Worm (Caenorhabditis elegans) whole organism, dauer: ENCODE data around the gene C25F9.15.

Experiments
- unc-62 ChIP-seq: sonication (generic microtip); optimal IDR thresholded peaks from 2 replicates; lab custom pipeline; 2017; ENCODE audit warnings: missing biosample characterization, missing genetic modification reagents, missing genetic modification characterization

Gene C25F9.15

DNA sequence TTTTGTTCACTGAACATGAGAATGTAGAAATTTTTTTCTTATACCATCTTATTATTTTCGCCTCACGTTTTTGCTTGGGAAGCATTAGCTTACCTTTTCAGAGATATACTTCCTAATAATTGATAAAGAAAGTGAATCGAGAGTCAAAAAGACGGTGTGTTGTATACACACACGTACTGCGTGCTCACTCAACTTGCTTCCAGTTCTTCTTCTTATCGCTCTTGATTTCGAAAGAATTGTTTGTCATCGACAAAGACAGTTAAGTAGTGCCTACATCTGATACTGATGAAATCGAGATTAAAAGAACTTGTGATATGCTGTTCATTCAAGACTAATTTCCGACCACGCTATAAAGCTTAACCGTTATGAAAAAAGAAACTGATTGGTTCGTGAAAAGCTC, 7.3 kb upstream of the C25F9.15 start, which contains the start of gene C25F9.5:
Gene C25F9.5, minus strand, starts transcription at position 195 of the 400 bp plus-strand sequence.
- no peak for TF ChIP-seq unc-62 (GFP tag; lab: Kevin White, UChicago)

DNA sequence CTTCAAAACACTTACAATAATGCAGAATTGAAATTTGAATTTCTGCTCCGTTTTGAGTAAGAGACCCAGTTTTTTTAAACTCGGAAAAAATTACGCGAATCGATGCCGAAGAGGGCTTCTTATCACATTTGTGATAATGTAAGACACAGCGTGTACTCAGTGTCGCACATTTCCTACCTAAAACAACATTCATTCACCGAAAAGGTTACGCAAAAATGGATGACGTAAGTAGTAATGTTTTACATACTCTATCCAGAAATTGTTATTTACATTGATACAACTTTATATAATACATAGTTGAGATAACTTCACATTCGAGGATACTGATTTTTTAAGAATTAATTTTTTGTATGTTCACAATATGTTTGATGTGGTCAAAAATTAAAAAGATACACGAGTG, 1.5 kb upstream of the C25F9.15 start, which contains the start of the genes C25F9.4 and C25F9.9:
Gene C25F9.4, minus strand, starts transcription at position 101 of the 400 bp plus-strand sequence.
Gene C25F9.9, plus strand, starts transcription at position 137 of the 400 bp plus-strand sequence.
- TF ChIP-seq unc-62 (GFP tag; lab: Kevin White, UChicago): no peak

DNA sequence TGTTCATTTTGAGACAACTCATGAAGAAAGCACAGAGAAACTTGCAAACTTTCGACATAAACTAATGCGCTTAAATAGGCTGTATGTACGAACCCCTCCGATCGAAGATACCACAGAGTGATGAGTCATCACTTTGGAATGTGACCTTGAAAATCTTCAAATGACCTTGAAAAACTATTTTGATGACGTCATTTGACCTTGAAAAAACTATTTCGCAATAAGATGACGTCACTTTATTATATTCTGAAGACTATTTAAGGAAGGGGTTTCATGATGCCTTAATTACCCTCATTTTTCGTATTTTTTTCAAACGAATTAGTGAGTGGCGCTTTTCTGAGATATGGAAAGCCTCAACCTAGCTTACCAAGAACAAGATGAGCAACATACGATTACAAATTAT, 3.2 kb downstream of the C25F9.15 start, which contains the start of gene C25F9.2:
Gene C25F9.2, plus strand, starts transcription at position 341 of the 400 bp plus-strand sequence.
- TF ChIP-seq unc-62 (GFP tag; lab: Kevin White, UChicago): no peak

DNA sequence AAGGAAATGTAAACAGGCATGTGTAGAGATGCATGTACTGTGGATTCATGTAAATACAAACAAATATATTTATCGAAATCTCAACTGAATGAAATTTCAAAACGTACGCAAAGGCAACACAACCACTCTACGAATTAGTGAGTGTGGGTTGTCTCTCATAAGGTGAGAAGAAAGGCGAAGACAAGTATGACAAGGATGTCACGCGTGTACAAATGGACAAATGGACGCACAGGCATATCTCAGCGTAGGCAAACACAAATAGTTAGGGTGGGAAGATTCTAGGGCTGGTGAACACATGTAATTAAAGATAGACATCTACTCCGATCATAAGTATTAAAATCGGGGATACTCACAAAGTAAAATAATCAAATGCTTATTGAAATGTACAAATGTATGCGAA, 10.2 kb downstream of the C25F9.15 start:
- TF ChIP-seq unc-62 (GFP tag; lab: Kevin White, UChicago): no peak

DNA sequence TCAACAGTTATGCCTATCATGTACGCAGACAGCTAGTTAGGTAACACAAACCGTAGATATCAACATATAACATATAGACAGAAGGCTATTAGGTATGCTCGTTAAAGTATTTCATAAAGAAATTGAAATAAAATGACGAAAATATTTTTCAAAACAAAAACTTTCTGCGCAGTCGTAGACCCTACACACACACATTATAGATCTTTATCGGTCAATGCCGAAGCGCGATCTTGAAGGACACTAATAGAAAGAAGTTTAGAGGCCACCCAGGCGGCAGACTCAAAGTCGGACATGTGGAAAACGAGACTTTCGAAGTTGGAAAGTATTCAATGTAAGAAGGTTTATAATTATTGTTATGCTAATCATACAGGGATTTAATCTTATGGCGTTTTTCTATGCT, 11.0 kb downstream of the C25F9.15 start:
- no peak for TF ChIP-seq unc-62 (GFP tag; lab: Kevin White, UChicago)

DNA sequence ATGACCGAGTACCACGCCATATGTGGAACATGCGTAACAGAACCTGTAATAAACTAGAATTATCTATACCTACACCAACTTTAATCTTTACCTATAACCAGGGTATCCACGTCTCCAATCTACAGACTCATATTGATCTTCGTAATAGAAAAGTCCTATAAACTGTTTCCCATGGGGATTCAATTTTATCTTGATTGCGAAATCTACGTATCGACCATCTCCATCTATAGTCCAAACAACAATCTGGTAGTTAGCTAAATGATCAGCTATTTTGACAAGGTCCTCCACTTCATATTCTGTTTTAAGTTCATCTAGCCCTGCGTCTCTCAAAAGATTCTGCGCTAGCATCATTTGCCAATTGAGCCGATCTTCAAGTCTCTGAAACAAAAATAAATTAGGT, 11.7 kb downstream of the C25F9.15 start:
- no peak for TF ChIP-seq unc-62 (GFP tag; lab: Kevin White, UChicago)

DNA sequence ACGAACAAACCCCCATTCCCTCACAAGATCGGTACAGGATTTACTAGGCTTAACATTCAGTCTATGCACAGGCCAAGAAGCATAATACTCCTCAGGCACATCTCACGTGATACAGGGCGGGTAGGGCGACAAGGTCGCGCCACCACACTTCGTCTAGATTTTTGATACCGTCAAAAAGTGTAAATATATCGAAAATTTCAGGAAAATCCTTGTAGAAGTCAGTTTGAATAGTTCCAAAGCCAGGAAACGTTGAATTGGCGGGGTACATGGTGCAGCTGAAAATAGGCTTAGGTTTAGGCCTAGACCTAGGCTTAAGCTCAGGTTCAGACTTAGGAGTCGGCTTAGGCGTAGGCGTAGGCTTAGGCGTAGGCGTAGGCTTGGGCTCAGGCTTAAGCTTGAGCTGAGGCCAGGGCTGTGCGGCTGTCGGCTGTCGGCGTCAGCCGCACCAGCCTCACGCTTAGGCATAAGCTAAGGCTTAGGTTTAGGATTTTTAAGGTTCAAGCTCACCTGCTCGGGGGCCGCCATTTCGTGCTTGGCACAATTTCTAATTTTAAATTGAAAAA, 12.5 kb downstream of the C25F9.15 start:
- no peak for TF ChIP-seq unc-62 (GFP tag; lab: Kevin White, UChicago)

DNA sequence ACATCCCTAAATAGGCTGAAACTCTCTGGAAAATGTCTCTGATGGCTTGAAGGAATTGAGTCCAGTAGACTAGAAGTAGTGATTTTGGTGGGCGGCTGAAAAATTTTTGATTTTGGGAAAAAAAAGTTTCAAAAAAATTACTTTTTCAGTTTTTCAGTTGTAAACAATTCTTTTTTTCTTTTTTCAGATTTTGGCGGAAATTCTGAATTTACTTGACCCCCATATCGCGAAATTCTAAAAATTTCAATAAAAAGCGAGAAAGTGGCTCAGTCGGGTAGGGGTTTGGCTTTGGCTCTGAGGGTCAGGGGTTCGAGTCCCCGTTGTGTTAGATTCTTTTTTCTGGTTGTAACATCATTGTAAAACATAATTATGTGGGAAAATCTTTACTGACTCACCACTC, 13.1 kb downstream of the C25F9.15 start, which contains the start of gene srw-85:
Gene srw-85, minus strand, starts transcription at position 101 of the 400 bp plus-strand sequence.
- TF ChIP-seq unc-62 (GFP tag; lab: Kevin White, UChicago): no peak

DNA sequence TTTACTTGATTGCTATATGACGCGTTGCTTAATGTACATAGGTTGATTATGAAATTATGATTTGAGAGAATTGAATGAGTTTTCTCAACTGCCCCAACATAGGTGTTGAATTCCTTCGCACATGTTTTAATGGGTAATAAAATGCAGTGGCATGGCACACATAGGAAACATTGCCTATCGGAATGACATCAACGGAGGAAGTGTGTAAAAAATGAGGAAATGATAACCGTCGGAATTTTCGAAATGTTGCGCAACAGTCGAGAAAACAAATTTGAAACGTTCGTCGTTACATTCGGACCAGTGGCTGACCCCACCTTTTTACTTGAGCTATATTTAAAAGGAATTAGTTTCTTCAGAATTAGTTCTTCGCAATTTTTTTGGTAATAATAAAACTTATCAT, 14.1 kb downstream of the C25F9.15 start:
- no peak for TF ChIP-seq unc-62 (GFP tag; lab: Kevin White, UChicago)

DNA sequence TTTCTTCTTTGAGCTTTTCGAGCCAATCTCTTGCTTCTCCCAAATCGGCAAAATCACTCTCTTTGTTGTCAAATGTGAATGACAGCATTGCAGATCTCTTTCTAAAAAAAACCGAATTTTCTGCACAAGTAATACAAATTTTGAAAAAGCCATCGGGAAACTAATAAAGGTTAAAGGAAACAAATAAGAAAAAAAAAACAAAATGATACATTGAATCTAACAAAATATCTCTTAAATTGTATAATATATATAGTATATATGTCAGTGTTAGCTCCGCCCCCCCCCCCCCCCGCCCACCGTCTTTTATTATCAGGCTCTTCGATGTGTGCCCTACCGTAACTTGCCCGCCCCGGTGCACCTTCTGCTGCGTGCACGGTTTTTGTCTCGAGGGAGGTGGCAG, 15.0 kb downstream of the C25F9.15 start, which contains the start of gene C25F9.11:
Gene C25F9.11, minus strand, starts transcription at position 101 of the 400 bp plus-strand sequence.
- TF ChIP-seq unc-62 (GFP tag; lab: Kevin White, UChicago): no peak

DNA sequence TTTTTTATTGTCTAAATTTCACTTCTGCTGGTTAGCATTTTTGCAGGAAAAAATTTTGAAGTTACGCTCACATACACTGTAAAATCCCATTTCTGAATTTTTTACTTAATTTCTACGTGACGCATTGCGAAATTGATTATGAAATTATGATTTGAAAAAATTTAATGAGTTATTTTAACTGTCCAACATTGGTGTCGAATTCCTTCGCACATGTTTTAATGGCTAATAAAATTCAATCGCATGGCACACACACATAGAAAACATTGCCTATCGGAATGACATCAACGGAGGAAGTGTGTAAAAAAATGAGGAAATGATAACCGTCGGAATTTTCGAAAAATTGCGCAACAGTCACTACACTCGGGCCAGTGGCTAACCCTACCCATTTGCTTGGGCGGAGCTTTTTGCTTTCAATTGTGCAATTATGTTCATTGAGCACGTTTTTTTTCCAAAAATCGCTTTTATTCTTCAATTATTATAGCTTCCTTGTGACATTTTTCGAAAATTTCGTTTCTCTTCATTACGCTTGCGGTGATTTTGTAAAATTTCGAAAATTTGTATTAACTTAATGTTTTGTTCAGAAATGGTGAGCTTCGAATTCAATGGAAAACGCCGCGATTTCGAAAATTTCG, 16.0 kb downstream of the C25F9.15 start, which contains the start of gene C25F9.16:
Gene C25F9.16, plus strand, starts transcription at position 582 of the 632 bp plus-strand sequence.
- no peak for TF ChIP-seq unc-62 (GFP tag; lab: Kevin White, UChicago)

DNA sequence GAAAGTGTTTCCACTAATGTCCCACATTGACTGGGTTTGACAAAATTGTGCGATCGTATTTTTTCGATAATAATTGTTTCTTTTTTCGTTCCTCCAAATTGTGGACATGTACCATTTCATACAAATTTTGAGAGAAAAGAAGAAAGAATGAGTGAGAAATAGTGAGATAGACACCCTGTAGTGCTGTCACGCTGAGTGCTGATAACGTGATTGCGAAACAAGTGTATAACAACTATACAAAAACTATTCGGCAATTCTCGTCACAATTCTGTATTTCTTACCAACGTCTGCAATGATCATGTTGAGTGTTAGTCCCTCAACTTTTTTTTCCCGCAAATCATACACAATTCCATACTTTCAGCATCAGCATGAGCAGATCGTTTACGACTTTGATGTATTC, 18.4 kb downstream of the C25F9.15 start, which contains the start of gene C25F9.14:
Gene C25F9.14, plus strand, starts transcription at position 178 of the 400 bp plus-strand sequence.
- TF ChIP-seq unc-62 (GFP tag; lab: Kevin White, UChicago): no peak

DNA sequence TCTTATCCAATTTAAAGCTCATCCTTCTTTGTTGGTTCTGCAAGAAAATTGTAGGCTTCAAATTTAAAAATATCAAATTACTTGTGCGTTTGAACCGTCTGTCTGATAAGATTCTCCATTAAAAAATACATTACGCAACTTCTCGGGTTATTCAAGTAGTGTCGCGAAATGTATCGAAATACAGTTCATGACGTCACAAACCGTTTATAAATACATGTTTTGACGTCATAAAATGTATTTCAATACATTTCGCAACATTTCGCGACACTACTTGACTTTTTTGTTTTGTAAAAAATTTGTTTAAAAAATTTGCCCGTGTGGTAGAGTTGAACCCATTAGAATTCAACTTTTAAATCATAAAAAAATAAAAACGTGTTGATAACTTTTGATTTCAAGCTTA, 25.7 kb downstream of the C25F9.15 start:
- TF ChIP-seq unc-62 (GFP tag; lab: Kevin White, UChicago): no peak

DNA sequence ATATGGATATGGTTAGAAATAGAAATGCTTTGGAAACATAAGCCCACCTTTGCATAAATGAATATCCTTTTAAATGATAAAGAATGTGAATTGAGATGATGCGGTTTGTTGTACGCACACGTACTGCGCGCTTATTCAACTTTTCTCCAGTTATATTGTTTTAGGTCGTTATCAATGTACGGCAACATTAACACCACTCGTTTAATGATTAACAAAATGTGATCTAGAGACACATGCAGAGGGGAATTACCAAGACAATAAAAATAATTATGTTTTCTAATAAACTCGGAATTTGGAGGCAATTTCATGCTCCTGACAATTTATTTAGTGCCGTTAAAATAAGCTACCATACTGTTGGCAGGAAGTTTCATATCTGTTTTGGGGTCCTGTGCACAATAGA, 27.5 kb downstream of the C25F9.15 start, which contains the start of gene M04C3.1:
Gene M04C3.1, minus strand, starts transcription at position 164 of the 400 bp plus-strand sequence.
- no peak for TF ChIP-seq unc-62 (GFP tag; lab: Kevin White, UChicago)

DNA sequence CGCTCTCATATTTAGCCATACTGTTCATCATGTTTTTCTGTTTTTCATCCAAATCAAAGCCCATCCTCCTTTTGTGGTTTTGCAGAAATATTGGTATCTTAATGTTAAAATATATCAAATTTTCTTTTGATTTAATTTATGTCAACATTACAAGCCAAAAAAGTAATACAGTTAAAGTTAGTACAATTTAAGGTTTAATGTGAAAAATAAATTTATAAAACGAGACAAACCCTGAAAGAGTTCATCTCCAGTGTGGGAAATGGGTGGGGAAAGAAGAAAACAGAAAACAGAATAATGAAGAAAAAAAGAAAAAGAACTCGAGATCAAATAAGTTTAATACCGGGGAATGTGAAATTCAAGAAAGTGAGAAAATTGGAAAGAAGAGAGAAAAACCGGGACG, 30.9 kb downstream of the C25F9.15 start, which contains the start of gene M04C3.2:
Gene M04C3.2, minus strand, starts transcription at position 101 of the 400 bp plus-strand sequence.
- no peak for TF ChIP-seq unc-62 (GFP tag; lab: Kevin White, UChicago)

DNA sequence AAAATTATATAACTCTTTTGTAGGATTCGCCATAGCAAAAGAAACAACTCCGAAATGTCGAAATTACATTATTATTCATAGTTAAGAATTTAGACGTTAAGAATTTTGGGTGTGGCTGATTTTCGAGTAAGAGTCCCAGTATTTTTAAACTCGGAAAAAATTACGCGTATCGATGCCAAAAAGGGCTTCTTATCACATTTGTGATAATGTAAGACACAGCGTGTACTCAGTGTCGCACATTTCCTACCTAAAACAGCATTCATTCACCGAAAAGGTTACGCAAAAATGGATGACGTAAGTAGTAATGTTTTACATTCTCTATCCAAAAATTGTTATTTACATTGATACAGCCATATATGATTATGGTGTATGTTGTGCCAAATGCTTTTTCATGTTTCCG, 31.6 kb downstream of the C25F9.15 start, which contains the start of gene M04C3.5:
Gene M04C3.5, plus strand, starts transcription at position 190 of the 400 bp plus-strand sequence.
- TF ChIP-seq unc-62 (GFP tag; lab: Kevin White, UChicago): no peak
